Worm (Caenorhabditis elegans) whole organism, L4/young adult: Measurements from ENCODE around the gene col-167.

Source experiments
- W03F9.2 ChIP-seq: fragments of 150-350 bp; optimal IDR thresholded peaks from 2 replicates; lab custom pipeline; 2014; ENCODE audit warnings: missing biosample characterization, missing genetic modification characterization
- dao-5 ChIP-seq: sonication (generic microtip); optimal IDR thresholded peaks from 2 replicates; lab custom pipeline; 2016; ENCODE audit warnings: missing genotype, missing genetic modification characterization, moderate library complexity, missing compliant biosample characterization
- him-1 ChIP-seq: sonication (generic microtip); optimal IDR thresholded peaks from 2 replicates; lab custom pipeline; 2016; ENCODE audit warnings: missing genotype, missing genetic modification reagents, missing genetic modification characterization, missing compliant biosample characterization

DNA sequence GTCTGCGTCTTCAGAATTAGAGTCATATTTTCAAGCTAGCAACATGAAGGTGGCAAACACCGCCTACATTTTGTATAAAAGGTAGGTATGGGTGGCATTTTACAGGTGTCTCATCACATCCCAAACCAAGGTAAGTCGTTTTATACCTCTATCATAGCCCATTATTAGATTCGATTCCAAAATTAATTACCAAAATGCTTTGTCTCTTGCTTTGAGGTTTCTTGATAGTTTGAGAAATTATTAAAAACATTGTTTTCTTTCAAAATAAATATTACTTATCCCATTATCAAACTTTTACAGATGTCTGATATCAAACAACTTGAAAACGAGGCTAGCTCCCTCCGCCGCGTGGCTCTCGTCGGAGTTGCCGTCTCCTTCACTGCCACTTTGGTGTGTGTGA lies 2.8 kb downstream of the col-167 start, which contains the start of gene col-168:
- TF ChIP-seq dao-5 (tag; lab: Kevin White, UChicago) (no peak), him-1 (tag; lab: Kevin White, UChicago) (no peak), W03F9.2 (tag; lab: Kevin White, UChicago) (no peak)
